Worm (Caenorhabditis elegans) whole organism, late embryonic: ENCODE results near the gene F48F7.3.

ENCODE experiments used
- F13H6.1 ChIP-seq: sonication (generic microtip); optimal IDR thresholded peaks from 2 replicates; lab custom pipeline; 2016; ENCODE audit warnings: missing genetic modification characterization, missing compliant biosample characterization
- K02D7.2 ChIP-seq: sonication (generic microtip); optimal IDR thresholded peaks from 2 replicates; lab custom pipeline; 2017; ENCODE audit warnings: mild to moderate bottlenecking, missing genetic modification characterization, missing compliant biosample characterization
- K09A11.1 ChIP-seq: sonication (generic microtip); optimal IDR thresholded peaks from 2 replicates; lab custom pipeline; 2017; ENCODE audit warnings: antibody characterized with exemption, mild to moderate bottlenecking, missing genetic modification characterization, missing compliant biosample characterization; ENCODE audit not compliant: insufficient read depth
- T23F11.4 ChIP-seq: fragments of 200-800 bp; sonication (Bioruptor generic); optimal IDR thresholded peaks from 2 replicates; lab custom pipeline; 2018; ENCODE audit warnings: mild to moderate bottlenecking, missing genetic modification characterization, missing compliant biosample characterization
- Y22D7AL.16 ChIP-seq: sonication (generic microtip); optimal IDR thresholded peaks from 2 replicates; lab custom pipeline; 2016; ENCODE audit warnings: missing genetic modification characterization, missing compliant biosample characterization
- ama-1 ChIP-seq: fragments of 150-350 bp; optimal IDR thresholded peaks from 2 replicates; lab custom pipeline; 2014
- ceh-14 ChIP-seq: sonication (generic microtip); optimal IDR thresholded peaks from 2 replicates; lab custom pipeline; 2016; ENCODE audit warnings: missing genotype, missing genetic modification characterization, missing compliant biosample characterization
- ceh-18 ChIP-seq: sonication (generic microtip); optimal IDR thresholded peaks from 2 replicates; lab custom pipeline; 2016; ENCODE audit warnings: missing genetic modification characterization, missing compliant biosample characterization
- ceh-19 ChIP-seq: fragments of 200-800 bp; sonication (Bioruptor generic); optimal IDR thresholded peaks from 2 replicates; lab custom pipeline; 2018; ENCODE audit warnings: mild to moderate bottlenecking, missing genetic modification characterization, missing compliant biosample characterization
- ceh-22 ChIP-seq: sonication (generic microtip); optimal IDR thresholded peaks from 2 replicates; lab custom pipeline; 2017; ENCODE audit warnings: missing biosample characterization, missing genetic modification characterization
- ceh-31 ChIP-seq: sonication (generic microtip); optimal IDR thresholded peaks from 2 replicates; lab custom pipeline; 2016; ENCODE audit warnings: missing genetic modification characterization, missing compliant biosample characterization
- ceh-45 ChIP-seq: fragments of 200-800 bp; sonication (Bioruptor generic); IDR thresholded peaks from 2 replicates; pipeline ENCODE4 v1.3.6; 2022; ENCODE audit warnings: missing genetic modification reagents, missing genetic modification characterization, missing compliant biosample characterization
- ceh-9 ChIP-seq: sonication (generic microtip); optimal IDR thresholded peaks from 2 replicates; lab custom pipeline; 2016; ENCODE audit warnings: mild to moderate bottlenecking, missing genetic modification characterization, inconsistent platforms, missing compliant biosample characterization
- elt-4 ChIP-seq: sonication (generic microtip); optimal IDR thresholded peaks from 2 replicates; lab custom pipeline; 2016; ENCODE audit warnings: missing genetic modification characterization, missing compliant biosample characterization
- ets-4 ChIP-seq: sonication (generic microtip); optimal IDR thresholded peaks from 2 replicates; lab custom pipeline; 2016; ENCODE audit warnings: missing genetic modification characterization, missing compliant biosample characterization
- fkh-6 ChIP-seq: sonication (generic microtip); optimal IDR thresholded peaks from 2 replicates; lab custom pipeline; 2016; ENCODE audit warnings: missing genetic modification characterization, missing compliant biosample characterization
- hlh-30 ChIP-seq: sonication (generic microtip); optimal IDR thresholded peaks from 2 replicates; lab custom pipeline; 2017; ENCODE audit warnings: antibody characterized with exemption, missing genetic modification characterization, missing compliant biosample characterization; ENCODE audit not compliant: insufficient read depth
- hlh-6 ChIP-seq: sonication (generic microtip); optimal IDR thresholded peaks from 2 replicates; lab custom pipeline; 2016; ENCODE audit warnings: missing genotype, missing genetic modification characterization, missing compliant biosample characterization
- madf-2 ChIP-seq: sonication (generic microtip); optimal IDR thresholded peaks from 2 replicates; lab custom pipeline; 2017; ENCODE audit warnings: missing genetic modification characterization, missing compliant biosample characterization
- nhr-11 ChIP-seq: fragments of 150-350 bp; optimal IDR thresholded peaks from 2 replicates; lab custom pipeline; 2014; ENCODE audit warnings: missing biosample characterization, missing genetic modification characterization
- nhr-232 ChIP-seq: sonication (generic microtip); optimal IDR thresholded peaks from 2 replicates; lab custom pipeline; 2016; ENCODE audit warnings: missing genetic modification characterization, missing compliant biosample characterization
- npax-4 ChIP-seq: sonication (generic microtip); optimal IDR thresholded peaks from 2 replicates; lab custom pipeline; 2016; ENCODE audit warnings: missing genetic modification characterization, missing compliant biosample characterization
- pax-1 ChIP-seq: fragments of 150-350 bp; optimal IDR thresholded peaks from 2 replicates; lab custom pipeline; 2014; ENCODE audit warnings: missing biosample characterization, missing genetic modification characterization
- pha-2 ChIP-seq: sonication (generic microtip); optimal IDR thresholded peaks from 2 replicates; lab custom pipeline; 2017; ENCODE audit warnings: mild to moderate bottlenecking, missing genetic modification characterization, missing compliant biosample characterization
- pqm-1 ChIP-seq: sonication (generic microtip); optimal IDR thresholded peaks from 2 replicates; lab custom pipeline; 2016; ENCODE audit warnings: missing genetic modification characterization, missing compliant biosample characterization
- pros-1 ChIP-seq: fragments of 150-350 bp; optimal IDR thresholded peaks from 2 replicates; lab custom pipeline; 2014; ENCODE audit warnings: missing biosample characterization, missing genetic modification reagents, missing genetic modification characterization
- ref-2 ChIP-seq: sonication (generic microtip); optimal IDR thresholded peaks from 2 replicates; lab custom pipeline; 2016; ENCODE audit warnings: missing genetic modification characterization, missing compliant biosample characterization
- rnt-1 ChIP-seq: sonication (generic microtip); optimal IDR thresholded peaks from 2 replicates; lab custom pipeline; 2016; ENCODE audit warnings: missing genetic modification characterization, missing compliant biosample characterization
- sox-2 ChIP-seq: fragments of 200-800 bp; sonication (Bioruptor generic); IDR thresholded peaks from 2 replicates; pipeline ENCODE4 v1.3.6; 2022; ENCODE audit warnings: missing genetic modification reagents, missing genetic modification characterization, missing compliant biosample characterization
- sox-4 ChIP-seq: sonication (generic microtip); optimal IDR thresholded peaks from 2 replicates; lab custom pipeline; 2017; ENCODE audit warnings: mild to moderate bottlenecking, missing genetic modification characterization, inconsistent platforms, missing compliant biosample characterization
- tbx-2 ChIP-seq: sonication (generic microtip); optimal IDR thresholded peaks from 2 replicates; lab custom pipeline; 2016; ENCODE audit warnings: missing genetic modification characterization, missing compliant biosample characterization
- tbx-7 ChIP-seq: sonication (generic microtip); optimal IDR thresholded peaks from 2 replicates; lab custom pipeline; 2016; ENCODE audit warnings: missing genotype, missing genetic modification characterization, missing compliant biosample characterization
- ttx-3 ChIP-seq: sonication (generic microtip); optimal IDR thresholded peaks from 2 replicates; lab custom pipeline; 2016; ENCODE audit warnings: missing genetic modification reagents, missing genetic modification characterization, missing compliant biosample characterization
- unc-3 ChIP-seq, 2 experiments: fragments of 200-800 bp in 1 of 2; sonication (Bioruptor generic) in 1 of 2; sonication (generic microtip) in 1 of 2; conservative IDR thresholded peaks in 1 of 2; optimal IDR thresholded peaks in 1 of 2; 2 replicates each; pipeline versions ENCODE4 v1.3.6 to Lab custom; 2016 to 2022; ENCODE audit warnings: missing compliant biosample characterization in 2 of 2, missing genetic modification characterization in 2 of 2, missing genetic modification reagents in 1 of 2
- unc-42 ChIP-seq: sonication (generic microtip); optimal IDR thresholded peaks from 2 replicates; lab custom pipeline; 2016; ENCODE audit warnings: missing genotype, missing genetic modification characterization, missing compliant biosample characterization
- zip-5 ChIP-seq: sonication (generic microtip); optimal IDR thresholded peaks from 2 replicates; lab custom pipeline; 2016; ENCODE audit warnings: missing genetic modification characterization, missing compliant biosample characterization

The F48F7.3 gene

DNA sequence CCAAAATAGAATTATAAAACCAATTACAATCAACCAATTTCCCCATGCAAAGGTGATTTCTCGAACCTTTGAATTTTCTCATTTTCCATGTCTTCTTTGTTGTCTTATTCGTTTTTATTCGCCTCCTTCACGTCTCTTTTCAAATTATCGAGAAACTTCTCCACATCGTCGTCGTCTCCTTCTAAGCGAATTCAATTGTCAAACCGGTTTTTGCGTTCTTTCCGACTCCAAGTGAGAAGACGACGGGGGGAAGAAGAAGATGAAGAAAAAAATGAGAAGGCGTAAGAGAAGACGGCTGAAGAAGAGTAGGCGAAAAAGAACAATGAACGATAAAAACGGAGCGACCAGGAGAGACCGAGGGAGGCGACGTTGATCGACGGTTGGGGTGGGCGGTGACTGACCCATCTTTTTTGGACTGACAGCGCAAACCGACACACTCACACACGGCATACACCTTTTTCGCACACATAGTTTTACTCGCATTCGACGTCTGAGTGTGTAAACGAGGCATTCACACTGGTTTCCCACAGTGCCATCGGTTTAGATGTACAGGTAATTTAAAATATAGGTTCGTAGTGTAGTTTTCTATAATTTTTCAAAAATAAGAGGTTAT is 42.8 kb upstream of the F48F7.3 start:
- TF ChIP-seq tbx-2, result peak; percentile 28
- TF ChIP-seq madf-2 (tag; lab: Kevin White, UChicago), result no peak
- TF ChIP-seq sox-2, result no peak
- no peak for TF ChIP-seq pax-1 (tag; lab: Kevin White, UChicago)
- TF ChIP-seq ceh-18 (tag; lab: Kevin White, UChicago), result peak; percentile 10
- peak; percentile 11 for TF ChIP-seq F13H6.1 (tag; lab: Kevin White, UChicago)
- TF ChIP-seq pros-1 (tag; lab: Kevin White, UChicago), result no peak
- no peak for TF ChIP-seq ceh-19 (GFP tag; lab: Kevin White, UChicago)
- TF ChIP-seq fkh-6 (tag; lab: Kevin White, UChicago), result no peak
- no peak for TF ChIP-seq hlh-30 (tag; lab: Kevin White, UChicago)
- TF ChIP-seq, all 69 proteins: peak for 3

ce11 chrX:13926029-13926428 is 37.3 kb upstream of the F48F7.3 start, which contains the start of gene meg-2:
Gene meg-2 (minus strand): TSS chrX:13926129.
- TF ChIP-seq nhr-11 (tag; lab: Kevin White, UChicago) (no peak), tbx-2 (no peak), rnt-1 (no peak), tbx-7 (tag; lab: Kevin White, UChicago) (no peak), K09A11.1 (tag; lab: Kevin White, UChicago) (no peak), zip-5 (tag; lab: Kevin White, UChicago) (no peak), pha-2 (tag; lab: Kevin White, UChicago) (no peak), sox-4 (tag; lab: Kevin White, UChicago) (no peak), ttx-3 (tag; lab: Kevin White, UChicago) (no peak)

ce11 chrX:13928532-13928931 is 34.8 kb upstream of the F48F7.3 start:
- no peak for TF ChIP-seq Y22D7AL.16 (tag; lab: Kevin White, UChicago)
- TF ChIP-seq ceh-9, result no peak
- no peak for TF ChIP-seq unc-3 (GFP tag; conservative IDR thresholded peaks at IDR 0.05; lab: Robert Waterston, UW)
- TF ChIP-seq unc-3 (tag; optimal IDR thresholded peaks at IDR 0.05; lab: Kevin White, UChicago), result no peak
- TF ChIP-seq fkh-6 (tag; lab: Kevin White, UChicago), result no peak
- TF ChIP-seq ceh-45 (GFP tag; lab: Robert Waterston, UW), result no peak
- no peak for TF ChIP-seq zip-5 (tag; lab: Kevin White, UChicago)
- TF ChIP-seq unc-42 (tag; lab: Kevin White, UChicago), result no peak
- TF ChIP-seq K09A11.1 (tag; lab: Kevin White, UChicago), result no peak
- no peak for TF ChIP-seq ceh-14

- TF ChIP-seq ceh-9 (no peak), fkh-6 (tag; lab: Kevin White, UChicago) (no peak), ceh-31 (tag; lab: Kevin White, UChicago) (no peak), hlh-6 (tag; lab: Kevin White, UChicago) (no peak), madf-2 (tag; lab: Kevin White, UChicago) (no peak), npax-4 (tag; lab: Kevin White, UChicago) (no peak), elt-4 (tag; lab: Kevin White, UChicago) (no peak), pqm-1 (tag; lab: Kevin White, UChicago) (no peak), ets-4 (no peak), ceh-22 (no peak), ama-1 (no peak), T23F11.4 (no peak), zip-5 (tag; lab: Kevin White, UChicago) (no peak), K02D7.2 (tag; lab: Kevin White, UChicago) (no peak), ref-2 (tag; lab: Kevin White, UChicago) (no peak), nhr-232 (tag; lab: Kevin White, UChicago) (no peak)
- TF ChIP-seq, all 69 proteins: peak for 0
Observed at ce11 chrX:13929534-13929933, 33.8 kb upstream of the F48F7.3 start, which contains the start of gene meg-1. Gene meg-1 (minus strand): TSS chrX:13929634.
